Fruit fly (Drosophila melanogaster) S2 (cell line): ENCODE data around the gene for.

Source experiments
- CG8478 ChIP-seq: fragments of >200 bp; optimal IDR thresholded peaks from 2 replicates; lab custom pipeline; 2018
- CTCF ChIP-seq, 2 experiments: fragments of >200 bp; optimal IDR thresholded peaks; 2 replicates each; lab custom pipeline; 2018

DNA sequence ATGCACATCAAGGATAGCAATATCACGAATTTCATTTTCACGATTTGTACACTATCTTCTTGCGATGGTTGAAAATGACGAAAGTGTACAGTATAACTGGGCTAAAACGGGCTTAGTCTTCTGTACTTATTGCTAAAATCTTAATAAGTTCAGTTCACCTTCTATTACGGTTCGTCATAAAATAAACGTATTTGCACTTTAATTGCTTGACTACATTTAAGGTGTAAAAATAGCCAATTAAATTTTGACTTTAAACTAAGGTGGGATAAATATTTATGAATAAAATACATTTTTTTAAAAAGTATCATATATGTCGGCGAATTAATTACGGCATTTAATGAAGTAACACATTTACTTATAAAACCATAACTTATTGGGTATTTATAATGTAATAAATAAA lies 12.9 kb upstream of the for start, which contains the start of gene Sfp24Bb:
- TF ChIP-seq CTCF (optimal IDR thresholded peaks at IDR 0.05; lab: Kevin White, UChicago) (no peak), CG8478 (no peak)
